Worm (Caenorhabditis elegans) whole organism, L2 larva: Measurements from ENCODE around the gene K06A9.1.

ENCODE experiments used
- C34F6.9 ChIP-seq: fragments of 150-350 bp; optimal IDR thresholded peaks from 2 replicates; lab custom pipeline; 2014; ENCODE audit warnings: missing biosample characterization, missing genetic modification characterization
- Y55F3AM.14 ChIP-seq: fragments of 200-800 bp; sonication (Bioruptor generic); optimal IDR thresholded peaks from 2 replicates; lab custom pipeline; 2018; ENCODE audit warnings: mild to moderate bottlenecking, missing genetic modification characterization, missing compliant biosample characterization
- ZK546.5 ChIP-seq: sonication (generic microtip); optimal IDR thresholded peaks from 2 replicates; lab custom pipeline; 2017; ENCODE audit warnings: missing biosample characterization, missing genetic modification characterization
- alr-1 ChIP-seq: fragments of 150-350 bp; optimal IDR thresholded peaks from 2 replicates; lab custom pipeline; 2014; ENCODE audit warnings: missing biosample characterization, missing genetic modification characterization
- aly-2 ChIP-seq: fragments of 150-350 bp; optimal IDR thresholded peaks from 2 replicates; lab custom pipeline; 2014; ENCODE audit warnings: missing biosample characterization, missing genetic modification characterization
- ama-1 ChIP-seq: fragments of 150-350 bp; optimal IDR thresholded peaks from 2 replicates; lab custom pipeline; 2018; ENCODE audit warnings: inconsistent platforms
- blmp-1 ChIP-seq: sonication (generic microtip); optimal IDR thresholded peaks from 2 replicates; lab custom pipeline; 2017; ENCODE audit warnings: missing genetic modification characterization, mild to moderate bottlenecking, missing compliant biosample characterization, antibody characterized with exemption, moderate library complexity; ENCODE audit not compliant: insufficient read depth
- ceh-16 ChIP-seq: fragments of 150-350 bp; optimal IDR thresholded peaks from 2 replicates; lab custom pipeline; 2014; ENCODE audit warnings: missing biosample characterization, missing genetic modification characterization
- ceh-82 ChIP-seq: fragments of 150-350 bp; optimal IDR thresholded peaks from 2 replicates; lab custom pipeline; 2014; ENCODE audit warnings: missing biosample characterization, missing genetic modification characterization
- crh-2 ChIP-seq: sonication (generic microtip); optimal IDR thresholded peaks from 2 replicates; lab custom pipeline; 2017; ENCODE audit warnings: missing biosample characterization, missing genetic modification characterization
- dmd-4 ChIP-seq: sonication (generic microtip); optimal IDR thresholded peaks from 2 replicates; lab custom pipeline; 2017; ENCODE audit warnings: missing biosample characterization, missing genetic modification characterization
- egl-27 ChIP-seq: sonication (generic microtip); optimal IDR thresholded peaks from 3 replicates; lab custom pipeline; 2017; ENCODE audit warnings: missing biosample characterization, missing genetic modification reagents, missing genetic modification characterization
- elt-1 ChIP-seq: fragments of 150-350 bp; optimal IDR thresholded peaks from 2 replicates; lab custom pipeline; 2014; ENCODE audit warnings: missing biosample characterization, missing genetic modification characterization
- elt-3 ChIP-seq: sonication (generic microtip); optimal IDR thresholded peaks from 2 replicates; lab custom pipeline; 2017; ENCODE audit warnings: missing biosample characterization, missing genetic modification characterization
- fos-1 ChIP-seq: fragments of 150-350 bp; optimal IDR thresholded peaks from 2 replicates; lab custom pipeline; 2014; ENCODE audit warnings: missing biosample characterization, missing genetic modification characterization
- gmeb-1 ChIP-seq: fragments of 150-350 bp; optimal IDR thresholded peaks from 2 replicates; lab custom pipeline; 2014; ENCODE audit warnings: missing biosample characterization, missing genetic modification characterization
- lin-11 ChIP-seq: fragments of 150-350 bp; sonication (generic microtip); optimal IDR thresholded peaks from 2 replicates; lab custom pipeline; 2014; ENCODE audit warnings: missing biosample characterization, missing genetic modification characterization, inconsistent platforms, mixed read lengths
- lin-13 ChIP-seq: fragments of 150-350 bp; optimal IDR thresholded peaks from 2 replicates; lab custom pipeline; 2014; ENCODE audit warnings: missing biosample characterization, missing genetic modification reagents, missing genetic modification characterization
- lin-39 ChIP-seq: fragments of 150-350 bp; optimal IDR thresholded peaks from 2 replicates; lab custom pipeline; 2014; ENCODE audit warnings: missing biosample characterization, missing genetic modification reagents, missing genetic modification characterization
- lsy-2 ChIP-seq, 2 experiments: fragments of 150-350 bp in 1 of 2; sonication (generic microtip) in 1 of 2; optimal IDR thresholded peaks; 2 replicates each; lab custom pipeline; 2014 to 2017; ENCODE audit warnings: missing biosample characterization in 2 of 2, missing genetic modification characterization in 2 of 2
- mab-5 ChIP-seq: fragments of 150-350 bp; optimal IDR thresholded peaks from 2 replicates; lab custom pipeline; 2014; ENCODE audit warnings: missing biosample characterization, missing genetic modification characterization
- mbf-1 ChIP-seq: sonication (generic microtip); optimal IDR thresholded peaks from 2 replicates; lab custom pipeline; 2017; ENCODE audit warnings: missing biosample characterization, missing genetic modification characterization
- mdl-1 ChIP-seq, 2 experiments: fragments of 150-350 bp in 1 of 2; sonication (generic microtip) in 1 of 2; optimal IDR thresholded peaks; 2 replicates each; lab custom pipeline; 2017; ENCODE audit warnings: missing biosample characterization in 2 of 2, missing genetic modification characterization in 2 of 2
- nhr-10 ChIP-seq: sonication (generic microtip); optimal IDR thresholded peaks from 2 replicates; lab custom pipeline; 2017; ENCODE audit warnings: missing biosample characterization, missing genetic modification characterization
- nhr-11 ChIP-seq: fragments of 150-350 bp; optimal IDR thresholded peaks from 2 replicates; lab custom pipeline; 2014; ENCODE audit warnings: missing biosample characterization, missing genetic modification characterization
- nhr-12 ChIP-seq: fragments of 150-350 bp; optimal IDR thresholded peaks from 2 replicates; lab custom pipeline; 2014; ENCODE audit warnings: missing biosample characterization, missing genetic modification characterization
- nhr-129 ChIP-seq: fragments of 150-350 bp; optimal IDR thresholded peaks from 2 replicates; lab custom pipeline; 2014; ENCODE audit warnings: missing biosample characterization, missing genetic modification characterization
- nhr-21 ChIP-seq: fragments of 150-350 bp; optimal IDR thresholded peaks from 2 replicates; lab custom pipeline; 2014; ENCODE audit warnings: missing biosample characterization, missing genetic modification characterization
- nhr-23 ChIP-seq: fragments of 150-350 bp; optimal IDR thresholded peaks from 2 replicates; lab custom pipeline; 2014; ENCODE audit warnings: missing biosample characterization, missing genetic modification reagents, missing genetic modification characterization
- nhr-237 ChIP-seq: fragments of 150-350 bp; optimal IDR thresholded peaks from 2 replicates; lab custom pipeline; 2014; ENCODE audit warnings: missing biosample characterization, missing genetic modification characterization
- nhr-25 ChIP-seq: fragments of 150-350 bp; sonication (generic microtip); optimal IDR thresholded peaks from 3 replicates; lab custom pipeline; 2014; ENCODE audit warnings: missing biosample characterization, missing genetic modification characterization
- nhr-6 ChIP-seq: fragments of 150-350 bp; optimal IDR thresholded peaks from 2 replicates; lab custom pipeline; 2014; ENCODE audit warnings: missing biosample characterization, missing genetic modification characterization
- nhr-77 ChIP-seq: fragments of 150-350 bp; optimal IDR thresholded peaks from 2 replicates; lab custom pipeline; 2014; ENCODE audit warnings: missing biosample characterization, missing genetic modification characterization
- peb-1 ChIP-seq: fragments of 150-350 bp; optimal IDR thresholded peaks from 2 replicates; lab custom pipeline; 2014; ENCODE audit warnings: missing biosample characterization, missing genetic modification characterization
- sem-4 ChIP-seq: fragments of 150-350 bp; optimal IDR thresholded peaks from 2 replicates; lab custom pipeline; 2014; ENCODE audit warnings: missing biosample characterization, missing genetic modification reagents, missing genetic modification characterization
- skn-1 ChIP-seq: sonication (generic microtip); optimal IDR thresholded peaks from 2 replicates; lab custom pipeline; 2017; ENCODE audit warnings: missing biosample characterization, missing genetic modification characterization
- sma-3 ChIP-seq: sonication (generic microtip); optimal IDR thresholded peaks from 2 replicates; lab custom pipeline; 2016; ENCODE audit warnings: missing genetic modification reagents, missing genetic modification characterization, missing compliant biosample characterization
- sma-9 ChIP-seq, 2 experiments: fragments of 150-350 bp in 1 of 2; sonication (generic microtip) in 1 of 2; optimal IDR thresholded peaks; 2 replicates each; lab custom pipeline; 2014 to 2016; ENCODE audit warnings: missing genetic modification characterization in 2 of 2, mild to moderate bottlenecking in 1 of 2, missing biosample characterization in 1 of 2, missing compliant biosample characterization in 1 of 2, missing genetic modification reagents in 1 of 2, moderate library complexity in 1 of 2
- snpc-4 ChIP-seq: fragments of 150-350 bp; optimal IDR thresholded peaks from 2 replicates; lab custom pipeline; 2014; ENCODE audit warnings: missing biosample characterization, missing genetic modification characterization
- unc-39 ChIP-seq: fragments of 150-350 bp; optimal IDR thresholded peaks from 2 replicates; lab custom pipeline; 2014; ENCODE audit warnings: missing biosample characterization, missing genetic modification characterization
- unc-55 ChIP-seq: fragments of 150-350 bp; sonication (generic microtip); optimal IDR thresholded peaks from 3 replicates; lab custom pipeline; 2014; ENCODE audit warnings: missing biosample characterization, missing genetic modification reagents, missing genetic modification characterization
- unc-62 ChIP-seq: fragments of 150-350 bp; optimal IDR thresholded peaks from 2 replicates; lab custom pipeline; 2014; ENCODE audit warnings: missing biosample characterization, missing genetic modification reagents, missing genetic modification characterization
- zag-1 ChIP-seq: fragments of 150-350 bp; optimal IDR thresholded peaks from 2 replicates; lab custom pipeline; 2014; ENCODE audit warnings: missing biosample characterization, missing genetic modification characterization
- ztf-1 ChIP-seq: fragments of 200-800 bp; sonication (Bioruptor generic); conservative IDR thresholded peaks from 2 replicates; pipeline ENCODE4 v1.3.6; 2022; ENCODE audit warnings: missing genetic modification characterization, missing compliant biosample characterization
- ztf-11 ChIP-seq: sonication (generic microtip); optimal IDR thresholded peaks from 2 replicates; lab custom pipeline; 2017; ENCODE audit warnings: missing biosample characterization, missing genetic modification characterization
- ztf-4 ChIP-seq: fragments of 150-350 bp; optimal IDR thresholded peaks from 2 replicates; lab custom pipeline; 2014; ENCODE audit warnings: missing biosample characterization, missing genetic modification characterization

Gene K06A9.1

ce11 chrX:1503698-1504501, 43.4 kb upstream of the K06A9.1 start:
- TF ChIP-seq fos-1 (tag; lab: Kevin White, UChicago) (no peak), dmd-4 (tag; lab: Kevin White, UChicago) (no peak), sma-9 (GFP tag; optimal IDR thresholded peaks at IDR 0.05; lab: Kevin White, UChicago) (peak; percentile 0), sma-9 (tag; optimal IDR thresholded peaks at IDR 0.05; lab: Kevin White, UChicago) (no peak), nhr-129 (tag; lab: Kevin White, UChicago) (peak; percentile 72), Y55F3AM.14 (GFP tag; lab: Kevin White, UChicago) (peak; percentile 50), lsy-2 (tag; optimal IDR thresholded peaks at IDR 0.05; lab: Kevin White, UChicago) (peak in 1 of 2 experiments; percentile 64), nhr-21 (tag; lab: Kevin White, UChicago) (peak; percentile 23), nhr-23 (tag; lab: Kevin White, UChicago) (no peak), zag-1 (no peak), ama-1 (peak; percentile 94), skn-1 (tag; lab: Kevin White, UChicago) (peak; percentile 57), nhr-77 (tag; lab: Kevin White, UChicago) (no peak), sem-4 (tag; lab: Kevin White, UChicago) (peak; percentile 30), sma-3 (GFP tag; lab: Kevin White, UChicago) (peak; percentile 73), blmp-1 (tag; lab: Kevin White, UChicago) (peak; percentile 51), lin-13 (GFP tag; lab: Kevin White, UChicago) (peak; percentile 41), C34F6.9 (tag; lab: Kevin White, UChicago) (peak; percentile 58), gmeb-1 (tag; lab: Kevin White, UChicago) (peak; percentile 69), crh-2 (tag; lab: Kevin White, UChicago) (peak; percentile 57), ztf-4 (tag; lab: Kevin White, UChicago) (peak; percentile 92)

ce11 chrX:1504529-1505080, 42.7 kb upstream of the K06A9.1 start:
- TF ChIP-seq ceh-16 (peak; percentile 42), lsy-2 (tag; optimal IDR thresholded peaks at IDR 0.05; lab: Kevin White, UChicago) (peak; percentile 4 to 79), Y55F3AM.14 (GFP tag; lab: Kevin White, UChicago) (no peak), nhr-23 (tag; lab: Kevin White, UChicago) (peak; percentile 28), zag-1 (no peak), ZK546.5 (tag; lab: Kevin White, UChicago) (no peak), ztf-1 (GFP tag; lab: Robert Waterston, UW) (no peak), lin-13 (GFP tag; lab: Kevin White, UChicago) (peak; percentile 11), nhr-129 (tag; lab: Kevin White, UChicago) (peak; percentile 97), lin-11 (tag; lab: Kevin White, UChicago) (peak; percentile 87), unc-55 (no peak), gmeb-1 (tag; lab: Kevin White, UChicago) (peak; percentile 87), aly-2 (no peak), lin-39 (tag; lab: Kevin White, UChicago) (no peak), dmd-4 (tag; lab: Kevin White, UChicago) (no peak), unc-39 (tag; lab: Kevin White, UChicago) (no peak), snpc-4 (tag; lab: Kevin White, UChicago) (no peak), alr-1 (tag; lab: Kevin White, UChicago) (no peak), sma-9 (GFP tag; optimal IDR thresholded peaks at IDR 0.05; lab: Kevin White, UChicago) (peak; percentile 95), sma-9 (tag; optimal IDR thresholded peaks at IDR 0.05; lab: Kevin White, UChicago) (no peak), skn-1 (tag; lab: Kevin White, UChicago) (no peak), peb-1 (tag; lab: Kevin White, UChicago) (no peak), fos-1 (tag; lab: Kevin White, UChicago) (no peak), nhr-6 (peak; percentile 84), egl-27 (tag; lab: Kevin White, UChicago) (peak; percentile 75), mbf-1 (no peak), nhr-77 (tag; lab: Kevin White, UChicago) (no peak), crh-2 (tag; lab: Kevin White, UChicago) (peak; percentile 81), ztf-11 (tag; lab: Kevin White, UChicago) (no peak), mdl-1 (tag; optimal IDR thresholded peaks at IDR 0.05; lab: Kevin White, UChicago) (peak in 1 of 2 experiments; percentile 60), nhr-237 (no peak), nhr-21 (tag; lab: Kevin White, UChicago) (peak; percentile 93), elt-3 (tag; lab: Kevin White, UChicago) (no peak), nhr-11 (tag; lab: Kevin White, UChicago) (no peak), nhr-25 (tag; lab: Kevin White, UChicago) (peak; percentile 99), nhr-12 (tag; lab: Kevin White, UChicago) (no peak), nhr-10 (tag; lab: Kevin White, UChicago) (peak; percentile 33), elt-1 (tag; lab: Kevin White, UChicago) (no peak), C34F6.9 (tag; lab: Kevin White, UChicago) (peak; percentile 83), ceh-82 (no peak), sem-4 (tag; lab: Kevin White, UChicago) (peak; percentile 53), ama-1 (peak; percentile 100), unc-62 (GFP tag; lab: Kevin White, UChicago) (no peak), mab-5 (no peak), blmp-1 (tag; lab: Kevin White, UChicago) (peak; percentile 17), sma-3 (GFP tag; lab: Kevin White, UChicago) (peak; percentile 96)
